Fruit fly (Drosophila melanogaster) whole organism, embryonic: ENCODE results near the gene alphaTub84D.
A peak's percentile ranks its signal among the peaks of the same experiment; 100 is the strongest.

Experiments
- BtbVII ChIP-seq: fragments of 200-800 bp; sonication (Bioruptor generic); optimal IDR thresholded peaks from 3 replicates; lab custom pipeline; 2017; ENCODE audit warnings: missing biosample characterization, mild to moderate bottlenecking, missing genetic modification characterization
- C15 ChIP-seq: fragments of 200-800 bp; sonication (Bioruptor generic); IDR thresholded peaks from 3 replicates; pipeline ENCODE4 v1.3.6; 2022; ENCODE audit warnings: missing biosample characterization, missing genetic modification characterization
- CG10431 ChIP-seq: fragments of 200-800 bp; sonication (Bioruptor generic); optimal IDR thresholded peaks from 3 replicates; lab custom pipeline; 2018; ENCODE audit warnings: missing biosample characterization, mild to moderate bottlenecking, missing genetic modification characterization
- CG12219 ChIP-seq: fragments of 200-800 bp; sonication (Bioruptor generic); optimal IDR thresholded peaks from 3 replicates; lab custom pipeline; 2018; ENCODE audit warnings: missing biosample characterization, mild to moderate bottlenecking, missing genetic modification characterization
- CG12391 ChIP-seq: fragments of 200-800 bp; sonication (Bioruptor generic); optimal IDR thresholded peaks from 3 replicates; lab custom pipeline; 2018; ENCODE audit warnings: missing biosample characterization, mild to moderate bottlenecking, missing genetic modification characterization, moderate library complexity
- CG13894 ChIP-seq: fragments of 200-800 bp; sonication (Bioruptor generic); optimal IDR thresholded peaks from 3 replicates; lab custom pipeline; 2018; ENCODE audit warnings: missing biosample characterization, mild to moderate bottlenecking, missing genetic modification characterization, moderate library complexity
- CG1603 ChIP-seq: fragments of 200-800 bp; sonication (Bioruptor generic); optimal IDR thresholded peaks from 2 replicates; lab custom pipeline; 2019; ENCODE audit warnings: missing biosample characterization, mild to moderate bottlenecking, missing genetic modification characterization, moderate library complexity
- CG18011 ChIP-seq: fragments of 200-800 bp; sonication (Bioruptor generic); optimal IDR thresholded peaks from 2 replicates; lab custom pipeline; 2017; ENCODE audit warnings: missing biosample characterization, missing genetic modification characterization, mild to moderate bottlenecking, moderate library complexity, missing genotype
- CG2202 ChIP-seq: fragments of 200-800 bp; sonication (Bioruptor generic); optimal IDR thresholded peaks from 2 replicates; lab custom pipeline; 2018; ENCODE audit warnings: missing biosample characterization, mild to moderate bottlenecking, missing genetic modification characterization
- CG32532 ChIP-seq: fragments of 200-800 bp; sonication (Bioruptor generic); IDR thresholded peaks from 2 replicates; pipeline ENCODE4 v1.3.6; 2022; ENCODE audit warnings: missing biosample characterization, missing genetic modification characterization
- CG3407 ChIP-seq: fragments of 200-800 bp; sonication (Bioruptor generic); optimal IDR thresholded peaks from 2 replicates; lab custom pipeline; 2018; ENCODE audit warnings: missing biosample characterization, mild to moderate bottlenecking, missing genetic modification characterization
- CG34376 ChIP-seq: fragments of 200-800 bp; sonication (Bioruptor generic); optimal IDR thresholded peaks from 2 replicates; lab custom pipeline; 2018; ENCODE audit warnings: missing biosample characterization, mild to moderate bottlenecking, missing genetic modification characterization
- CG34422 ChIP-seq: fragments of 200-800 bp; sonication (Bioruptor generic); IDR thresholded peaks from 3 replicates; pipeline ENCODE4 v1.3.6; 2022; ENCODE audit warnings: missing biosample characterization, missing genetic modification characterization
- CG42726 ChIP-seq: fragments of 200-800 bp; sonication (Bioruptor generic); IDR thresholded peaks from 2 replicates; pipeline ENCODE4 v1.3.6; 2022; ENCODE audit warnings: missing biosample characterization, missing genetic modification characterization; ENCODE audit not compliant: partially characterized antibody
- CG6683 ChIP-seq: fragments of 200-800 bp; sonication (Bioruptor generic); optimal IDR thresholded peaks from 2 replicates; lab custom pipeline; 2017; ENCODE audit warnings: missing biosample characterization, mild to moderate bottlenecking, missing genetic modification characterization, missing genetic modification reagents
- CG6854 ChIP-seq: fragments of 200-800 bp; sonication (Bioruptor generic); optimal IDR thresholded peaks from 3 replicates; lab custom pipeline; 2017; ENCODE audit warnings: missing biosample characterization, mild to moderate bottlenecking, missing genetic modification characterization
- CG9215 ChIP-seq: fragments of 200-800 bp; sonication (Bioruptor generic); IDR thresholded peaks from 2 replicates; pipeline ENCODE4 v1.3.6; 2022; ENCODE audit warnings: missing biosample characterization, missing genetic modification characterization
- CG9437 ChIP-seq: fragments of 200-800 bp; sonication (Bioruptor generic); optimal IDR thresholded peaks from 2 replicates; lab custom pipeline; 2018; ENCODE audit warnings: missing biosample characterization, mild to moderate bottlenecking, missing genetic modification characterization
- CG9609 ChIP-seq: fragments of 200-800 bp; sonication (Bioruptor generic); optimal IDR thresholded peaks from 3 replicates; lab custom pipeline; 2016; ENCODE audit warnings: missing biosample characterization, missing genetic modification characterization
- Camta ChIP-seq: fragments of 200-800 bp; sonication (Bioruptor generic); optimal IDR thresholded peaks from 2 replicates; lab custom pipeline; 2016; ENCODE audit warnings: missing biosample characterization, missing genetic modification characterization
- CkIIα-i1 ChIP-seq: fragments of 200-800 bp; sonication (Bioruptor generic); IDR thresholded peaks from 2 replicates; pipeline ENCODE4 v1.3.6; 2022; ENCODE audit warnings: missing biosample characterization, missing genetic modification characterization
- CrebB ChIP-seq: fragments of 200-800 bp; sonication (Bioruptor generic); optimal IDR thresholded peaks from 3 replicates; lab custom pipeline; 2018; ENCODE audit warnings: missing biosample characterization, mild to moderate bottlenecking, missing genetic modification characterization
- D ChIP-seq, 2 experiments: fragments of 200-800 bp in 1 of 2; fragments of >200 bp in 1 of 2; sonication (Bioruptor generic) in 1 of 2; optimal IDR thresholded peaks; 2 replicates in 1 of 2; 3 replicates in 1 of 2; lab custom pipeline; 2017; ENCODE audit warnings: mild to moderate bottlenecking in 1 of 2, missing biosample characterization in 1 of 2, missing genetic modification characterization in 1 of 2, missing genetic modification reagents in 1 of 2
- D19B ChIP-seq: fragments of 200-800 bp; sonication (Bioruptor generic); optimal IDR thresholded peaks from 2 replicates; lab custom pipeline; 2017; ENCODE audit warnings: missing biosample characterization, mild to moderate bottlenecking, missing genetic modification characterization
- Dbx ChIP-seq: fragments of 200-800 bp; sonication (Bioruptor generic); IDR thresholded peaks from 3 replicates; pipeline ENCODE4 v1.3.6; 2022; ENCODE audit warnings: missing biosample characterization, missing genetic modification characterization
- E2f2 ChIP-seq: fragments of 200-800 bp; sonication (Bioruptor generic); IDR thresholded peaks from 2 replicates; pipeline ENCODE4 v1.3.6; 2022; ENCODE audit warnings: missing biosample characterization, missing genetic modification characterization
- Eip74EF ChIP-seq, 2 experiments: fragments of 200-800 bp in 1 of 2; fragments of >200 bp in 1 of 2; sonication (Bioruptor generic) in 1 of 2; optimal IDR thresholded peaks; 2 replicates each; lab custom pipeline; 2017 to 2019; ENCODE audit warnings: missing biosample characterization in 2 of 2, missing genetic modification characterization in 2 of 2, mild to moderate bottlenecking in 1 of 2, moderate library complexity in 1 of 2
- Gsc ChIP-seq: fragments of 200-800 bp; sonication (Bioruptor generic); IDR thresholded peaks from 2 replicates; pipeline ENCODE4 v1.3.6; 2022; ENCODE audit warnings: missing biosample characterization, missing genetic modification characterization
- HLH3B ChIP-seq: fragments of 200-800 bp; sonication (Bioruptor generic); IDR thresholded peaks from 2 replicates; pipeline ENCODE4 v1.3.6; 2022; ENCODE audit warnings: missing biosample characterization, missing genetic modification characterization
- HLH4C ChIP-seq: fragments of 200-800 bp; sonication (Bioruptor generic); IDR thresholded peaks from 3 replicates; pipeline ENCODE4 v1.3.6; 2022; ENCODE audit warnings: missing biosample characterization, missing genetic modification characterization; ENCODE audit not compliant: partially characterized antibody
- Hey ChIP-seq: fragments of 200-800 bp; sonication (Bioruptor generic); optimal IDR thresholded peaks from 3 replicates; lab custom pipeline; 2018; ENCODE audit warnings: missing biosample characterization, mild to moderate bottlenecking, missing genetic modification characterization
- Hr78 ChIP-seq, 2 experiments: fragments of 200-800 bp in 1 of 2; fragments of >200 bp in 1 of 2; sonication (Bioruptor generic) in 1 of 2; optimal IDR thresholded peaks; 2 replicates each; lab custom pipeline; 2017 to 2019; ENCODE audit warnings: missing biosample characterization in 2 of 2, missing genetic modification characterization in 2 of 2, mild to moderate bottlenecking in 1 of 2, moderate library complexity in 1 of 2
- Lim3 ChIP-seq: fragments of 200-800 bp; sonication (Bioruptor generic); IDR thresholded peaks from 2 replicates; pipeline ENCODE4 v1.3.6; 2022; ENCODE audit warnings: missing biosample characterization, missing genetic modification characterization
- Nf-YB ChIP-seq: fragments of 200-800 bp; sonication (Bioruptor generic); optimal IDR thresholded peaks from 3 replicates; lab custom pipeline; 2019; ENCODE audit warnings: missing biosample characterization, mild to moderate bottlenecking, missing genetic modification characterization, moderate library complexity
- Scr ChIP-seq: fragments of 200-800 bp; sonication (Bioruptor generic); IDR thresholded peaks from 2 replicates; pipeline ENCODE4 v1.3.6; 2022; ENCODE audit warnings: missing biosample characterization, missing genetic modification characterization; ENCODE audit not compliant: partially characterized antibody
- TFAM ChIP-seq: fragments of 200-800 bp; sonication (Bioruptor generic); optimal IDR thresholded peaks from 2 replicates; lab custom pipeline; 2017; ENCODE audit warnings: missing biosample characterization, missing genetic modification characterization, inconsistent platforms
- dmrt99B ChIP-seq: fragments of 200-800 bp; sonication (Bioruptor generic); optimal IDR thresholded peaks from 2 replicates; lab custom pipeline; 2018; ENCODE audit warnings: missing biosample characterization, mild to moderate bottlenecking, missing genetic modification characterization, moderate library complexity
- fu2 ChIP-seq: fragments of 200-800 bp; sonication (Bioruptor generic); optimal IDR thresholded peaks from 2 replicates; lab custom pipeline; 2016; ENCODE audit warnings: missing biosample characterization, missing genetic modification characterization
- lilli ChIP-seq: fragments of 200-800 bp; sonication (Bioruptor generic); optimal IDR thresholded peaks from 3 replicates; lab custom pipeline; 2016; ENCODE audit warnings: missing biosample characterization, missing genetic modification characterization
- nmo ChIP-seq: fragments of 200-800 bp; sonication (Bioruptor generic); optimal IDR thresholded peaks from 2 replicates; lab custom pipeline; 2018; ENCODE audit warnings: missing biosample characterization, mild to moderate bottlenecking, missing genetic modification characterization, moderate library complexity
- pfk ChIP-seq: fragments of 200-800 bp; sonication (Bioruptor generic); optimal IDR thresholded peaks from 2 replicates; lab custom pipeline; 2018; ENCODE audit warnings: missing biosample characterization, mild to moderate bottlenecking, missing genetic modification characterization, moderate library complexity
- repo ChIP-seq: fragments of 200-800 bp; sonication (Bioruptor generic); optimal IDR thresholded peaks from 2 replicates; lab custom pipeline; 2016; ENCODE audit warnings: missing biosample characterization, missing genetic modification characterization
- rib ChIP-seq: fragments of 200-800 bp; sonication (Bioruptor generic); IDR thresholded peaks from 2 replicates; pipeline ENCODE4 v1.3.6; 2022; ENCODE audit warnings: missing biosample characterization, missing genetic modification characterization
- scrt ChIP-seq: fragments of 200-800 bp; sonication (Bioruptor generic); optimal IDR thresholded peaks from 2 replicates; lab custom pipeline; 2018; ENCODE audit warnings: missing biosample characterization, mild to moderate bottlenecking, missing genetic modification characterization, moderate library complexity
- so ChIP-seq: fragments of 200-800 bp; sonication (Bioruptor generic); IDR thresholded peaks from 3 replicates; pipeline ENCODE4 v1.3.6; 2022; ENCODE audit warnings: missing biosample characterization, missing genetic modification characterization
- tin ChIP-seq: fragments of 200-800 bp; sonication (Bioruptor generic); optimal IDR thresholded peaks from 3 replicates; lab custom pipeline; 2016; ENCODE audit warnings: missing biosample characterization, missing genetic modification characterization
- tna ChIP-seq: fragments of 200-800 bp; sonication (Bioruptor generic); IDR thresholded peaks from 2 replicates; pipeline ENCODE4 v1.3.6; 2022; ENCODE audit warnings: missing biosample characterization, missing genetic modification characterization; ENCODE audit not compliant: partially characterized antibody
- tx ChIP-seq: fragments of 200-800 bp; sonication (Bioruptor generic); optimal IDR thresholded peaks from 2 replicates; lab custom pipeline; 2016; ENCODE audit warnings: missing biosample characterization, missing genetic modification characterization
- zen2 ChIP-seq: fragments of 200-800 bp; sonication (Bioruptor generic); IDR thresholded peaks from 3 replicates; pipeline ENCODE4 v1.3.6; 2022; ENCODE audit warnings: missing biosample characterization, missing genetic modification characterization; ENCODE audit not compliant: partially characterized antibody

alphaTub84D gene

DNA sequence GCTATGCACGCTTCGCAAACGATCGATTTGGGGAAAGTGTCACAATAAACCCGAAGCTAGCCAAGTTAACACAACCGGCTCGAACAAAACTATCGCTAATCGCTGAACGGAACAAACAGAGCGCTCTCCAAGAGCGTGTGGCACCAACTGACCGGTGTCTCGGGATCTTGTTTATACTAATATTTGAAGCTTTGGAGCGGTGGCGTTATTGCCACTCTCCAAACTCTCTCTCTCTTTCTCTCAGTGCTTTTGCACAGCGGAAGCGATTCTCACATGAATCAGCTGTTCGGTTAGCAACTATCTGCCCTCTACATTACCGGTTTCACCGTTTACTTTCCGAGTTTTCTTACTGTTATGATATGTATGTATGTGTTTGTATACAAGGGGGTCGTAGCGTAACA lies 39.1 kb upstream of the alphaTub84D start (continued):
- peak; percentile 47; the same call in 1 of the 3 replicates for TF ChIP-seq CG34422 (GFP tag; lab: Robert Waterston, UW)
- TF ChIP-seq scrt (GFP tag; lab: Kevin White, UChicago): no peak
- TF ChIP-seq Lim3 (GFP tag; lab: Robert Waterston, UW): no peak
- TF ChIP-seq rib (GFP tag; lab: Robert Waterston, UW): 0 out of 2 replicates have a peak, but pooled peaks have one; percentile 59
- peak; percentile 52; the same call in 2 of the 3 replicates for TF ChIP-seq Dbx (GFP tag; lab: Robert Waterston, UW)
- no peak for TF ChIP-seq C15 (GFP tag; lab: Robert Waterston, UW)
- no peak for TF ChIP-seq D (optimal IDR thresholded peaks at IDR 0.05; lab: Kevin White, UChicago)
- no peak for TF ChIP-seq D (GFP tag; optimal IDR thresholded peaks at IDR 0.05; lab: Kevin White, UChicago)
- TF ChIP-seq fu2 (GFP tag; lab: Kevin White, UChicago): no peak
- no peak for TF ChIP-seq Gsc (GFP tag; lab: Robert Waterston, UW)
- TF ChIP-seq CkIIα-i1: no peak
- no peak; the same call in 1 of the 2 replicates for TF ChIP-seq HLH3B
- no peak for TF ChIP-seq CG12391 (tag; lab: Kevin White, UChicago)
- TF ChIP-seq CG32532 (GFP tag; lab: Robert Waterston, UW): peak; percentile 67; the same call in 1 of the 2 replicates
- TF ChIP-seq Hr78 (GFP tag; optimal IDR thresholded peaks at IDR 0.05; lab: Kevin White, UChicago): peak in 1 of 2 experiments; percentile 27
- TF ChIP-seq Camta (GFP tag; lab: Kevin White, UChicago): no peak
- peak; percentile 3 for TF ChIP-seq CG12219 (GFP tag; lab: Kevin White, UChicago)
- TF ChIP-seq zen2: peak; percentile 29; the same call in 1 of the 3 replicates
- peak; percentile 29; the same call in 1 of the 2 replicates for TF ChIP-seq CG42726 (GFP tag; lab: Robert Waterston, UW)
- TF ChIP-seq tna (GFP tag; lab: Robert Waterston, UW): 0 out of 2 replicates have a peak, but pooled peaks have one; percentile 41
- no peak for TF ChIP-seq CG6854 (GFP tag; lab: Kevin White, UChicago)
- no peak for TF ChIP-seq tx (GFP tag; lab: Kevin White, UChicago)
- no peak for TF ChIP-seq CG6683 (GFP tag; lab: Kevin White, UChicago)
- peak; percentile 22 for TF ChIP-seq pfk (GFP tag; lab: Kevin White, UChicago)
- TF ChIP-seq HLH4C: no peak; the same call in 2 of the 3 replicates
- no peak; the same call in 1 of the 2 replicates for TF ChIP-seq Scr (GFP tag; lab: Robert Waterston, UW)
- TF ChIP-seq so: no peak; the same call in 2 of the 3 replicates
- TF ChIP-seq E2f2 (GFP tag; lab: Robert Waterston, UW): no peak
- no peak for TF ChIP-seq D19B
- TF ChIP-seq BtbVII (GFP tag; lab: Kevin White, UChicago): no peak
- no peak for TF ChIP-seq CG1603 (tag; lab: Kevin White, UChicago)
- no peak for TF ChIP-seq CG10431 (GFP tag; lab: Kevin White, UChicago)
- no peak for TF ChIP-seq dmrt99B (tag; lab: Kevin White, UChicago)
- TF ChIP-seq CG9609: no peak
- TF ChIP-seq CG18011 (GFP tag; lab: Kevin White, UChicago): no peak
- TF ChIP-seq tin: no peak
- peak in 1 of 2 experiments; percentile 91 for TF ChIP-seq Eip74EF (GFP tag; optimal IDR thresholded peaks at IDR 0.05; lab: Kevin White, UChicago)
- TF ChIP-seq CG9215: no peak
- TF ChIP-seq CG34376 (GFP tag; lab: Kevin White, UChicago): peak; percentile 41
- no peak for TF ChIP-seq CG9437
- no peak for TF ChIP-seq Hey
- peak; percentile 30 for TF ChIP-seq CG13894 (tag; lab: Kevin White, UChicago)
- TF ChIP-seq repo (GFP tag; lab: Kevin White, UChicago): no peak
- TF ChIP-seq nmo (GFP tag; lab: Kevin White, UChicago): no peak
- TF ChIP-seq CG2202 (tag; lab: Kevin White, UChicago): no peak
- TF ChIP-seq TFAM (GFP tag; lab: Kevin White, UChicago): no peak
- TF ChIP-seq CG3407 (GFP tag; lab: Kevin White, UChicago): no peak
- no peak for TF ChIP-seq lilli (GFP tag; lab: Kevin White, UChicago)
- peak; percentile 7 for TF ChIP-seq CrebB
- no peak for TF ChIP-seq Nf-YB (GFP tag; lab: Kevin White, UChicago)
